Fruit fly (Drosophila melanogaster) ovary, adult (tissue): Measurements from ENCODE around the gene CG3223.

ENCODE experiments used
- CG17801 ChIP-seq: fragments of 200-800 bp; optimal IDR thresholded peaks from 2 replicates; lab custom pipeline; 2019; ENCODE audit warnings: missing biosample characterization, mild to moderate bottlenecking, missing genetic modification characterization, moderate library complexity; ENCODE audit not compliant: partially characterized antibody

The CG3223 gene

DNA sequence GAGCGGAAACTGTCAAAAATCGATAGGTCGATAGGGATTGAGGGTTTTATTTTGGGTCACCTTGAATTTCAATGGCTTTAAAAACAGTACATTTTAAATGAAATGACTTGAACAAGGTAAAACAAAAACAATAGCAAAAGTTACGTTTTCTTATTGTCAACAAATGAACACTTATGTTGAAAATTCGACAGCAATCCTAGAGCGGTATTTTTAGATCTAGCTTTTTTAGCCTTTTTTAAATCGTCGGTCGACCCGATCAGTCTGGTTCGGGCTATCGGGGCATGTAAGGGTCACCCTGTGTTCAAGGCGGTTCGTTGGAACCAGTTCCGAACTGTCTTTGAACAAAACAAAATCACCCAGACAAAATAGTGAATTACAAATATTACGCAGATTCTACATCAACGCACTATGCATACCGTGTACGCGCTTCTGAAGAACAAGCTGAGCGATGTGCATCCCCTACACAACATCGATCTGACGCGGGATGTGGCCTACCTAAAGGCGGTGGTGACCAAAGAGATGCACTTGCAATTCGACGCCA lies at the start of gene CG3223, which contains the start of gene CG11052:
Gene CG3223 (plus strand): TSS at position 321 of the 541 bp plus-strand sequence.
Gene CG11052 (minus strand): TSS at position 218 of the 541 bp plus-strand sequence.
- TF ChIP-seq CG17801 (GFP tag; lab: Kevin White, UChicago) = peak; percentile 26

DNA sequence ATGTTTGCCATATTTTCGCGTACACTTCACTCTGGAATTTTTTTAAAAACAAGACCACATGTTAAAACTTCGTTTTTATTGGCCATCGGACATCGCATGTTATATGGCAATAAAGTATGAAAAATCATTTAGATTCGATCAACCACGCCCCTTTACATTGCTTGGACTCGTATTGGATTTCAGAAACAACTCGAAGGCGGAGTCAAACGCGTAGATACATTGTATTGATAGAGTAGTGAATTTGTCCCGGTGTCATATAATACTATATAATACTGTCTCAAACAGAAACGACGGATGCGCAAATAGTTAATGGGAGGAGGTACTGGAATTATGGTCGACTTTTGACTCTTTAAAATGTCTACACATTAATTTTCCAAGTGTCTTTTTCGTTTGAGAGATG lies 47.9 kb upstream of the CG3223 start:
- TF ChIP-seq CG17801 (GFP tag; lab: Kevin White, UChicago) = no peak

DNA sequence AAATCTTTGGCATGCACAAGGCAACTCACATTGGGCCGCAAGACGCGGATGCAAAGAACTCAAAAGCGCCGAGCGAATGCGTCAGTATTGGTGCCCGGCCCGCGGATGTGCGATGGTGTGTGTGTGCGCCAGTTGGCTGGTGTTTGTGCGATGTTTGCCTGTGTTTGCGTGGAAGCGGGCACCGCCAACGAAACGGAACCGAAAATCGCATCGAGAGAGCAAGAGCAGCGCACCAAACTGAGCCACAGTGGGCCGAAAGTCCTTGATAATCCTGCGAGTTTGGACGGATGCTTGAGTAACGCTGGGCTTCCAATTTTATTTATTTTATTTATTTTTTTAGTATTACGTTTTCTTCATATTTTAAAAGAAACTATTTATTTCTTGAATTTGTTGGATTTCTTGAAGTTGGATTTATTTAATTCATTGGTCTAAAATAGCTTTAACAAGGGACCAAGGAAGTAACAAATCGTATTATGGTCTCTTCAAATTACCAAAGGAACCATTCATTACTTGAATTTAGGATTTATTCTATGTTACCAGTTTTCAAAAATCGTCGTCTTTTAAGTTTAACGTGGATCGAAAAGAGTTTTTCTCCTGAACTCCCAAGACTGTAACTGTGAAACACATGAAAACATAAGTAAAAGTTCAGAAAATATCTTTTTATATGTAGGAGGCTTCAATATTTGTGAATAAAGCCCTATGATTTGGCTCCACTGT lies 46.3 kb upstream of the CG3223 start:
- no peak for TF ChIP-seq CG17801 (GFP tag; lab: Kevin White, UChicago)

DNA sequence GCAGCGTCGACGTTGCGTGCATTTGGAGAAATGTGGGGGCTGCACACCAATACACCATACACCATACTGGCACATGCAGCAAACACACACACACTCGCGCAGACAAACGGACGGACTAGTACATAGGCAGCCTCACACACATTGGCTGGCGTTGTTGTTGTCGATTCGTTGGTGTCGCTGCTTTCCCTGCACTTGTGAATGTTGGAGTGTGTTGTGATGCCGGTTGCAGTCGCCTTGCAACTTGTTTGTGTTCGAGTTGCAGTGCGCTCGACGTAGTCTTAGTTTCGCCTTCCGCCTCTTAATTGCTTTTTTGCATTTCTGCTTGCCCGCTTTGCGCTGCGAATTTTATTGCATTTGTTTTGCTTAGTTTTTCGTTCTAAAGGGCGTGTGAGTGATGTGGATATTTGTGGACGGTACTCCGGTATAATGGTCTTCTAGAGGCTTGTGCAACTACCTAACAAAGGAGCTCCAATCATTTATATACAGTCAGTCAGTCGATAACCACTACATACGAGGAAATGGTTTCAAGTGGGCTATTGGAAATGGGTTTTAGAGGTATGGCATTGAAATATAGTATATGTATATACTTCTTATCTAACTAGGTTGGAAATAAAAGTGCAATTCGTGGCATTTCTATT lies 45.6 kb upstream of the CG3223 start:
- TF ChIP-seq CG17801 (GFP tag; lab: Kevin White, UChicago) = no peak

DNA sequence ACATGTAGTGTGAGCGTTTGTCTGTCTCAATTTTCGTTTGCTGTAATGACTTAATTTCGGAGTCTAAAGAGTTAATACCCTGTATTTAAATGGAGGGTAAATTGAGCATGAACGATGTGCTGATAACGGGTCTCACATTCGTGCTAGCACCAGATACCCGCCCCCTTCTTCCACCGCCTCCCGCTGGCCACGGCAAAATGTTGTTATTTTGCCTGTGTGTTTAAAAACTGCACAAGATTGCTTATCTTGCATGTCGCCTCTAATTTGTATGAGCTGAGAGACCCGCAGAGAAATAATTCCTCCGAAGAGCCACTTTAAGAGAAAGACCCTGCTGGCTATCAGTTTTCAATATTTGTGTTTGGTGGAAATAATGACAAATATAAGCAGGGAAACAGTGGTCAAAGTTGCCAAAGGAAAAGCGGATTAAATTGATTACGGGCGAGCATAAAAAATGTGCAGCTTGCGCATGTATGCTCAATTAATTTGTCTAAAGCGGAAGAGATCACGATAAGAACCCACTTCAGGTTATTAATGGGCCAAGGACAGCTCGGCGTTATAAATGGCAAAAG lies 44.4 kb upstream of the CG3223 start:
- no peak for TF ChIP-seq CG17801 (GFP tag; lab: Kevin White, UChicago)

DNA sequence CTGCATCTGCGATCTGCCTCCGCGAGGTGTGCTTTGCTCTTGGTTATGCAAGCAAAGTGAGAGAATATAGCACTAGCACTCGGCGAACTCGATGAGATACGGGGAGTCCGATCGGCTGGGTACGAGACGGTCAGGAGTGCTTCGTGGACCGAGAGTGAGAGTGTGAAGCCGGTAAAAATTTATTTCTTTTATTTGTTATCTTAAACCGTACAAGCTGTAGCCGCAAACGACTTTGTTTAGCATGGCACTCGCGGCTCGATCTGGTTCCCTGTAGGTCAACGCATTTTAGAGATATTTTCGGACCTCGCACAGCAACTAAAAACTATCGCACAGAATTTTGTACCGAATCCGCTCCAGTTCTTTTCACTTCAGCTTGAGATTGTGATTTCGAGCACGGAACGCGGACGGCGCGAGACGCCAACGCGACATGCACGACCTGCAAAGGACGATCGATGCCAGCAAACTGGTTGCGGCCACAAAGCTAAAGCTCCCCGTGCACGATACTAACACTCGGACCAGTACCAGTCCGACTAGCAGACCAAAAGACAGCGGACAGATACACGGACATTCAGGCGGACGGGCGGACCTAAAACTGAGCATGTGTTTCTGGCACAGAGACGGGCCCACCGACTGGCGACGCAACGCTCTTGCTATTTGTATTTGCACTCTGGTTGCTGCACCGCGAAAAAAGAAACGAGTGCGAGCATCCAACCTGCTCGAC lies 42.5 kb upstream of the CG3223 start:
- no peak for TF ChIP-seq CG17801 (GFP tag; lab: Kevin White, UChicago)

DNA sequence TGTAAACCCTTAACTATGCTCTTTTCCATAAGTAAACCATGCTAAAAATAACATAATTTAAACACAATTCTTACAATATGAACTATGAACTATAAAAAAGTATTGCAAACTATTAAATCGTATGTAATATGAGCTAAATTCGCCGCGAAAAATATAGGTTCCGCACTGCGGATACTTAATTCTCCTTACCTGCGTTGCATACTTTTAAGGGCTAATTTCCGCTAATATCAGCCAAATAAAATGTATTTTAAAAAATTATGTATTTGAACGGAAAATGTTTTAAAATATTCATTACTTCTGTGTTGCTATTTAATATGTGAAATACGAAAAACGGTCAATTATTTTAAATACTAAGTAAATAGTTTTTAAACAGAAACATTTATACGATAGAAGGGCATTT lies 41.9 kb upstream of the CG3223 start, which contains the start of gene dsx:
Gene dsx (minus strand): TSS at position 62 of the 400 bp plus-strand sequence.
- TF ChIP-seq CG17801 (GFP tag; lab: Kevin White, UChicago) = no peak

DNA sequence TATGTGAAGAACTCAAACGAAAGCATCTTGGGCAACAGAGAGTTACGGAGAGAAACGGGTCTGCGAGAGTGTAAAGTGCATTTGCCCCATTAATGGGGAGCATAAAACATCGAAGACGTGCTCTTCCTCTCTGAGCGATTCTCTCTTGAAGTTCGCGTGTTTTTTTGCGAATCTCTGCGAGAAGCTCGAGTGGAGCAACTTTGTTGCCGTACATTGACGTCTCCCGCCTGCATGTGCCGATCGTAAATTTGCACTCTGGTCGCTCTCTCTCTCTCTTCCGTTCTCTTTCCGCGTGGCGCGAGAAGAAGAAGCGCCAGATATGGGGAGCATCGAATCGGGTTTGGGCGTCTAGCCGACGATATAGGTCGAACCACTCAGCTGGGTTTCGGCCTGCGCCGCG lies 41.4 kb upstream of the CG3223 start:
- TF ChIP-seq CG17801 (GFP tag; lab: Kevin White, UChicago) = peak; percentile 18

DNA sequence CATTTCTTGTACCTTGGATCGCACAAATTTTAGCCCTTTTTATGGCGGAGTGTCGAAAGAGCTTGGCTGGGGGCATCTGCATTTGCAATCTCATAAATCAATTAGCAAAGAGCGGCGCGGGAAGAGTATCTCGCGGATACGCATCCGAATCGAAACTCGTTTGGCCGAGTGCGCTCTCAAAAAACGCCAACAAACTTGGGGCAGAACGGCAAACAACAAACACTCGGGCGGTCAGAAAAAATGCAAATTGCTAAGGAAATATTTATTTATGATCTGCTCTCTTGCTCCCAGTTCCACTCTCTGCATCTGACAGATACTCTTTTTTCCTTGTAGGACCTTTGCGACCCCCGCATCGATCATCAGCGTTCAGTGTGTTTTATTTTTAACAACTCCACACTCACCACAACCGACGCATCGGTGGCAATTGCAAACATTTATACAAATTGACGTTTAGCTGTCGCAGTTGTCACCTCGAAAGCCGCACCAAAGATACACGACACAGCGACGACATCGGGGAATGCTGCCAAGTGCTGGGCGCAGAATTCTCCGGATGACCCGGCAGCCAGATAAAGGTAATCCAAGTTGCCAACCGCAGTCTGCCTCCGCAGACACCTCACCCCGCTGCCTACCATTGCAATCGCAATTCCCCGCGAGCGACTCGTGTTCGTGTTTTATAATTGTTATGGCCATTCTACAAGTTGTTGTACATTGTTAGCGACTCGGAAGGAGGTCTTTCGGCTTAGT lies 40.1 kb upstream of the CG3223 start:
- TF ChIP-seq CG17801 (GFP tag; lab: Kevin White, UChicago) = no peak

DNA sequence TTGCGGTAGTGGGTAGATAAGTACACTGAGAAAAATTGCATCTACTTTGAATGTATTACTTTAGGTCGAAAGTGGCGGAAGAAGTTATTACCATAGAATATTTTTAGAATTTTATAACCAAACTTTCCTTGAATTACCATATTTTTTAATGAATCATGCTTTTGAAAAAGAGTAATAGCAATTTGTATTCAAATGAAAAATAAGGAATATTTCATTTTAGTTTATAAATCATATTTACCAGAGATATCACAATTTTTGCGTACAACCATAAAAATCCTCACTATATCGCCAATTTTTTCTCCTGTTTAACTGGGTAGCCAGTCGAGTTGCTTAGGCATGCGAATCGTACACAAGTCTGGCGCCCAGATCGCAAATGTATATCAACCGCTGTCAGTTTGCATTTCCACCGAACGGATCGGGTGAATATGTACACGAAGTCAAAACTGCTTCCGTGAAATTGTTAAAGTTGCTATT lies 39.5 kb upstream of the CG3223 start:
- TF ChIP-seq CG17801 (GFP tag; lab: Kevin White, UChicago) = no peak

DNA sequence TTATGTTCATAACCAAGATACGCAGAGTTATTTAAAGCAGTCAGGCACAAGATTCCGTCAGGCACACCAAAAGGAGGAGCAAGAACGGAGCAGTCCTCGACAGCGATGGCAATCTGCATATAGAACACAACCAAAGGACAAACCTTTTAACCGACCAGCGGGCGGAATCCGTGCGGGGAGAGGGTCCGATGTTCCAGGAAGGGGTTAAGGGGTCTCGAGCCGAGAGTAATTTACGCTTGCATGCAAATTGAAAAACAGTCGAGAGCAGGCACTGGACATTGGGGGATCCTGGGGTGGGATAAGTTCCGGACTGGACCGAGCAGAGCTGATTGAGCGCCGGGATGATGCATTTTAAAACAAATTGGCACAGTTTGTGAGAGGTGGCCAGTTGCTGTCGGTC lies 38.6 kb upstream of the CG3223 start:
- TF ChIP-seq CG17801 (GFP tag; lab: Kevin White, UChicago) = no peak

DNA sequence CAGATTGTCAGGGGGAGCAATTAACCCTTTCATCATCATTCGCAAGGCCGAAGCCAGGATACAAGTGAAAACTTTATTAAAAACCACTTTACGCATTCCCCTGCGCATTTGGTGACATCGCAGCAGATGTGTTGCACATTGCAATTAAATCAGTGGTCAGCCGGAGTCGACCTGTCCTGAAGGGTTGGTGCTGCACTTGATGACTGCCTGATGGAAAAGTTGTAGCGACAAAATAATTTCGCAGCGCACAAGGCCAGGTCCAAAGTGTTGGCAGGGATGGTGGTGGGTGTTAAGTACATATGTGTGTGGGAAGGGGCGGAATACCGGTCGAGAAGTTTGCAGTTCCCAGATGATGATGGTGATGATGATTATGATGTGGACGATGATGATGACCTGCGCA lies 37.0 kb upstream of the CG3223 start:
- no peak for TF ChIP-seq CG17801 (GFP tag; lab: Kevin White, UChicago)

DNA sequence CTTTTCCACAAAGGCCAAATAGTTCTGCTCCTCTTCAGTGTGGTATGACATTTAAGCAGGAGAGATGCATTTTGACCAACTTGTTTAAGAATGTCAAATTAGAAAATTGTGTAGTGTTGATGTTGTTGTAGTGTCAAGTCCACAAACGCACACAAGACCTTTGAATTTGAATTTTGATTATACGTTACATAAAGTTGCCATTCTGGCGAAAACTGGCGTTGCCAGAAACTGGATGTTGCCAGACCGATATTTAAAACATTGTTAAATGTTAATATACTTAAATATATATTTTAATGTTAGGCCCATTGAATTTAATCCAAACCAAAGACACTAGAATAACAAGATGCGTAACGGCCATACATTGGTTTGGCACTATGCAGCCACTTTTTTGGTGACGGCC lies 36.2 kb upstream of the CG3223 start:
- no peak for TF ChIP-seq CG17801 (GFP tag; lab: Kevin White, UChicago)
